Fruit fly (Drosophila melanogaster) whole organism, embryonic: ENCODE measurements around the gene CG9626.
A peak's percentile ranks its signal among the peaks of the same experiment; 100 is the strongest.

ENCODE experiments used
- Ada2b ChIP-seq: fragments of 200-800 bp; sonication (Bioruptor generic); IDR thresholded peaks from 2 replicates; pipeline ENCODE4 v1.3.6; 2022; ENCODE audit warnings: missing biosample characterization, missing genetic modification characterization
- BEAF-32 ChIP-seq: fragments of 200-800 bp; sonication (Bioruptor generic); optimal IDR thresholded peaks from 3 replicates; lab custom pipeline; 2017; ENCODE audit warnings: missing biosample characterization, missing genetic modification characterization, mild to moderate bottlenecking, moderate library complexity, missing genetic modification reagents
- Bdp1 ChIP-seq: fragments of 200-800 bp; sonication (Bioruptor generic); optimal IDR thresholded peaks from 3 replicates; lab custom pipeline; 2016; ENCODE audit warnings: missing biosample characterization, missing genetic modification characterization
- Bgb ChIP-seq: fragments of 200-800 bp; sonication (Bioruptor generic); IDR thresholded peaks from 2 replicates; pipeline ENCODE4 v1.3.6; 2022; ENCODE audit warnings: missing biosample characterization, missing genetic modification characterization; ENCODE audit not compliant: partially characterized antibody
- CG10431 ChIP-seq: fragments of 200-800 bp; sonication (Bioruptor generic); optimal IDR thresholded peaks from 3 replicates; lab custom pipeline; 2018; ENCODE audit warnings: missing biosample characterization, mild to moderate bottlenecking, missing genetic modification characterization
- CG11560 ChIP-seq: fragments of 200-800 bp; sonication (Bioruptor generic); IDR thresholded peaks from 3 replicates; pipeline ENCODE4 v1.3.6; 2022; ENCODE audit warnings: missing biosample characterization, missing genetic modification characterization
- CG12071 ChIP-seq: fragments of 200-800 bp; sonication (Bioruptor generic); optimal IDR thresholded peaks from 3 replicates; lab custom pipeline; 2018; ENCODE audit warnings: missing biosample characterization, mild to moderate bottlenecking, missing genetic modification characterization
- CG12391 ChIP-seq: fragments of 200-800 bp; sonication (Bioruptor generic); optimal IDR thresholded peaks from 3 replicates; lab custom pipeline; 2018; ENCODE audit warnings: missing biosample characterization, mild to moderate bottlenecking, missing genetic modification characterization, moderate library complexity
- CG13296 ChIP-seq: fragments of 200-800 bp; sonication (Bioruptor generic); optimal IDR thresholded peaks from 3 replicates; lab custom pipeline; 2018; ENCODE audit warnings: missing biosample characterization, mild to moderate bottlenecking, missing genetic modification characterization
- CG13424 ChIP-seq: fragments of 200-800 bp; sonication (Bioruptor generic); optimal IDR thresholded peaks from 2 replicates; lab custom pipeline; 2019; ENCODE audit warnings: missing biosample characterization, mild to moderate bottlenecking, missing genetic modification characterization, moderate library complexity
- CG15011 ChIP-seq: fragments of 200-800 bp; sonication (Bioruptor generic); optimal IDR thresholded peaks from 3 replicates; lab custom pipeline; 2018; ENCODE audit warnings: missing biosample characterization, mild to moderate bottlenecking, missing genetic modification characterization
- CG15073 ChIP-seq: fragments of 200-800 bp; sonication (Bioruptor generic); optimal IDR thresholded peaks from 2 replicates; lab custom pipeline; 2016; ENCODE audit warnings: missing biosample characterization, missing genetic modification characterization
- CG16863 ChIP-seq: fragments of 200-800 bp; sonication (Bioruptor generic); optimal IDR thresholded peaks from 3 replicates; lab custom pipeline; 2016; ENCODE audit warnings: missing biosample characterization, missing genetic modification characterization
- CG17359 ChIP-seq: fragments of 200-800 bp; sonication (Bioruptor generic); optimal IDR thresholded peaks from 3 replicates; lab custom pipeline; 2018; ENCODE audit warnings: missing biosample characterization, mild to moderate bottlenecking, missing genetic modification characterization, moderate library complexity
- CG18599 ChIP-seq: fragments of 200-800 bp; sonication (Bioruptor generic); optimal IDR thresholded peaks from 3 replicates; lab custom pipeline; 2017; ENCODE audit warnings: missing biosample characterization, missing genetic modification characterization, mild to moderate bottlenecking, moderate library complexity, missing genetic modification reagents
- CG4730 ChIP-seq: fragments of 200-800 bp; sonication (Bioruptor generic); IDR thresholded peaks from 2 replicates; pipeline ENCODE4 v1.3.6; 2022; ENCODE audit warnings: missing biosample characterization, missing genetic modification characterization
- CG6689 ChIP-seq: fragments of 200-800 bp; sonication (Bioruptor generic); IDR thresholded peaks from 2 replicates; pipeline ENCODE4 v1.3.6; 2022; ENCODE audit warnings: missing biosample characterization, missing genetic modification characterization
- CG8478 ChIP-seq: fragments of >200 bp; optimal IDR thresholded peaks from 2 replicates; lab custom pipeline; 2018
- Dek ChIP-seq: fragments of 200-800 bp; sonication (Bioruptor generic); optimal IDR thresholded peaks from 3 replicates; lab custom pipeline; 2019; ENCODE audit warnings: missing biosample characterization, mild to moderate bottlenecking, missing genetic modification characterization, moderate library complexity
- E2f2 ChIP-seq: fragments of 200-800 bp; sonication (Bioruptor generic); IDR thresholded peaks from 2 replicates; pipeline ENCODE4 v1.3.6; 2022; ENCODE audit warnings: missing biosample characterization, missing genetic modification characterization
- Eip74EF ChIP-seq, 2 experiments: fragments of 200-800 bp in 1 of 2; fragments of >200 bp in 1 of 2; sonication (Bioruptor generic) in 1 of 2; optimal IDR thresholded peaks; 2 replicates each; lab custom pipeline; 2017 to 2019; ENCODE audit warnings: missing biosample characterization in 2 of 2, missing genetic modification characterization in 2 of 2, mild to moderate bottlenecking in 1 of 2, moderate library complexity in 1 of 2
- Gsc ChIP-seq: fragments of 200-800 bp; sonication (Bioruptor generic); IDR thresholded peaks from 2 replicates; pipeline ENCODE4 v1.3.6; 2022; ENCODE audit warnings: missing biosample characterization, missing genetic modification characterization
- H15 ChIP-seq: fragments of 200-800 bp; sonication (Bioruptor generic); IDR thresholded peaks from 3 replicates; pipeline ENCODE4 v1.3.6; 2022; ENCODE audit warnings: missing biosample characterization, missing genetic modification characterization
- HHEX ChIP-seq: fragments of 200-800 bp; sonication (Bioruptor generic); optimal IDR thresholded peaks from 3 replicates; lab custom pipeline; 2017; ENCODE audit warnings: missing biosample characterization, mild to moderate bottlenecking, missing genetic modification characterization, missing genetic modification reagents
- Hr39 ChIP-seq: fragments of >200 bp; optimal IDR thresholded peaks from 2 replicates; lab custom pipeline; 2017
- Opbp ChIP-seq: fragments of 200-800 bp; sonication (Bioruptor generic); IDR thresholded peaks from 3 replicates; pipeline ENCODE4 v1.3.6; 2022; ENCODE audit warnings: missing biosample characterization, missing genetic modification characterization; ENCODE audit not compliant: partially characterized antibody
- Optix ChIP-seq: fragments of 200-800 bp; sonication (Bioruptor generic); IDR thresholded peaks from 3 replicates; pipeline ENCODE4 v1.3.6; 2022; ENCODE audit warnings: missing biosample characterization, missing genetic modification characterization
- Poxn ChIP-seq: fragments of 200-800 bp; sonication (Bioruptor generic); IDR thresholded peaks from 2 replicates; pipeline ENCODE4 v1.3.6; 2022; ENCODE audit warnings: missing biosample characterization, missing genetic modification characterization
- Ptx1 ChIP-seq: fragments of 200-800 bp; sonication (Bioruptor generic); IDR thresholded peaks from 2 replicates; pipeline ENCODE4 v1.3.6; 2022; ENCODE audit warnings: missing biosample characterization, missing genetic modification characterization
- Taf1 ChIP-seq: fragments of 200-800 bp; sonication (Bioruptor generic); IDR thresholded peaks from 2 replicates; pipeline ENCODE4 v1.3.6; 2022; ENCODE audit warnings: missing biosample characterization, missing genetic modification characterization
- Xbp1 ChIP-seq: fragments of 200-800 bp; sonication (Bioruptor generic); optimal IDR thresholded peaks from 3 replicates; lab custom pipeline; 2016; ENCODE audit warnings: missing biosample characterization, mild to moderate bottlenecking, missing genetic modification characterization
- abd-A ChIP-seq: fragments of 200-800 bp; sonication (Bioruptor generic); optimal IDR thresholded peaks from 3 replicates; lab custom pipeline; 2019; ENCODE audit warnings: missing biosample characterization, mild to moderate bottlenecking, missing genetic modification characterization, moderate library complexity
- bbx ChIP-seq: fragments of 200-800 bp; sonication (Bioruptor generic); IDR thresholded peaks from 2 replicates; pipeline ENCODE4 v1.3.6; 2022; ENCODE audit warnings: missing biosample characterization, missing genetic modification characterization; ENCODE audit not compliant: partially characterized antibody
- br ChIP-seq: fragments of >200 bp; optimal IDR thresholded peaks from 2 replicates; lab custom pipeline; 2017
- crol ChIP-seq: fragments of 200-800 bp; sonication (Bioruptor generic); IDR thresholded peaks from 2 replicates; pipeline ENCODE4 v1.3.6; 2022; ENCODE audit warnings: missing biosample characterization, missing genetic modification characterization
- disco-r ChIP-seq: fragments of 200-800 bp; sonication (Bioruptor generic); optimal IDR thresholded peaks from 2 replicates; lab custom pipeline; 2016; ENCODE audit warnings: missing biosample characterization, missing genetic modification characterization
- fd96Cb ChIP-seq: fragments of 200-800 bp; sonication (Bioruptor generic); optimal IDR thresholded peaks from 2 replicates; lab custom pipeline; 2018; ENCODE audit warnings: missing biosample characterization, mild to moderate bottlenecking, missing genetic modification characterization, moderate library complexity
- fru ChIP-seq: fragments of >200 bp; optimal IDR thresholded peaks from 2 replicates; lab custom pipeline; 2017
- gro ChIP-seq: fragments of 200-800 bp; sonication (Bioruptor generic); optimal IDR thresholded peaks from 2 replicates; lab custom pipeline; 2016; ENCODE audit warnings: missing biosample characterization, missing genetic modification characterization
- hkb ChIP-seq, 2 experiments: fragments of 200-800 bp in 1 of 2; fragments of >200 bp in 1 of 2; sonication (Bioruptor generic) in 1 of 2; IDR thresholded peaks in 1 of 2; optimal IDR thresholded peaks in 1 of 2; 2 replicates each; pipeline versions ENCODE4 v1.3.6 to Lab custom; 2017 to 2022; ENCODE audit warnings: missing biosample characterization in 1 of 2, missing genetic modification characterization in 1 of 2
- jigr1 ChIP-seq: fragments of 200-800 bp; sonication (Bioruptor generic); IDR thresholded peaks from 3 replicates; pipeline ENCODE4 v1.3.6; 2022; ENCODE audit warnings: missing biosample characterization, missing genetic modification characterization
- knrl ChIP-seq: fragments of 200-800 bp; sonication (Bioruptor generic); IDR thresholded peaks from 3 replicates; pipeline ENCODE4 v1.3.6; 2022; ENCODE audit warnings: missing biosample characterization, missing genetic modification characterization; ENCODE audit not compliant: partially characterized antibody
- odd ChIP-seq: fragments of 200-800 bp; sonication (Bioruptor generic); optimal IDR thresholded peaks from 2 replicates; lab custom pipeline; 2017; ENCODE audit warnings: missing biosample characterization, mild to moderate bottlenecking, missing genetic modification characterization
- phol ChIP-seq: fragments of 200-800 bp; sonication (Bioruptor generic); optimal IDR thresholded peaks from 3 replicates; lab custom pipeline; 2018; ENCODE audit warnings: missing biosample characterization, mild to moderate bottlenecking, missing genetic modification characterization, moderate library complexity
- prd ChIP-seq, 3 experiments: fragments of >200 bp in 2 of 3; fragments of 200-800 bp in 1 of 3; sonication (Bioruptor generic) in 1 of 3; optimal IDR thresholded peaks in 2 of 3; IDR thresholded peaks in 1 of 3; 2 replicates in 2 of 3; 3 replicates in 1 of 3; pipeline versions ENCODE4 v1.3.6 to Lab custom; 2017 to 2022; ENCODE audit warnings: missing biosample characterization in 1 of 3, missing genetic modification characterization in 1 of 3
- salm ChIP-seq: fragments of 200-800 bp; sonication (Bioruptor generic); optimal IDR thresholded peaks from 2 replicates; lab custom pipeline; 2018; ENCODE audit warnings: missing biosample characterization, mild to moderate bottlenecking, missing genetic modification characterization
- trem ChIP-seq: fragments of 200-800 bp; optimal IDR thresholded peaks from 3 replicates; lab custom pipeline; 2019; ENCODE audit warnings: missing biosample characterization, mild to moderate bottlenecking, missing genetic modification characterization, moderate library complexity
- tup ChIP-seq: fragments of 200-800 bp; sonication (Bioruptor generic); optimal IDR thresholded peaks from 2 replicates; lab custom pipeline; 2016; ENCODE audit warnings: missing biosample characterization, mild to moderate bottlenecking, missing genetic modification characterization, moderate library complexity
- vvl ChIP-seq: fragments of 200-800 bp; sonication (Bioruptor generic); IDR thresholded peaks from 2 replicates; pipeline ENCODE4 v1.3.6; 2022; ENCODE audit warnings: missing biosample characterization, missing genetic modification characterization
- zen2 ChIP-seq: fragments of 200-800 bp; sonication (Bioruptor generic); IDR thresholded peaks from 3 replicates; pipeline ENCODE4 v1.3.6; 2022; ENCODE audit warnings: missing biosample characterization, missing genetic modification characterization; ENCODE audit not compliant: partially characterized antibody

Gene CG9626

dm6 chr3R:8349449-8350115, 48.8 kb upstream of the CG9626 start, which contains the start of gene Atg13 (continued):
- TF ChIP-seq Opbp (GFP tag; lab: Robert Waterston, UW) (peak; percentile 85), BEAF-32 (GFP tag; lab: Kevin White, UChicago) (peak; percentile 92), CG4730 (GFP tag; lab: Robert Waterston, UW) (no peak), abd-A (tag; lab: Kevin White, UChicago) (no peak), Taf1 (GFP tag; lab: Robert Waterston, UW) (no peak), fru (no peak), vvl (GFP tag; lab: Robert Waterston, UW) (no peak), CG15073 (GFP tag; lab: Kevin White, UChicago) (no peak), CG18599 (GFP tag; lab: Kevin White, UChicago) (no peak), salm (tag; lab: Kevin White, UChicago) (no peak), Ptx1 (GFP tag; lab: Robert Waterston, UW) (peak; percentile 34; the same call in 1 of the 2 replicates), knrl (peak; percentile 73), hkb (optimal IDR thresholded peaks at IDR 0.05; lab: Kevin White, UChicago) (peak; percentile 62), hkb (GFP tag; IDR thresholded peaks at IDR 0.05; lab: Robert Waterston, UW) (0 out of 2 replicates have a peak, but pooled peaks have one; percentile 11), CG13296 (GFP tag; lab: Kevin White, UChicago) (no peak), CG12391 (tag; lab: Kevin White, UChicago) (peak; percentile 52), Dek (tag; lab: Kevin White, UChicago) (no peak), gro (GFP tag; lab: Kevin White, UChicago) (no peak), br (lab: Kevin White, UChicago) (no peak), Gsc (no peak), fd96Cb (no peak), Bgb (GFP tag; lab: Robert Waterston, UW) (peak; percentile 81), bbx (GFP tag; lab: Robert Waterston, UW) (peak; percentile 89), CG15011 (GFP tag; lab: Kevin White, UChicago) (no peak), Optix (GFP tag; lab: Robert Waterston, UW) (no peak), Poxn (GFP tag; lab: Robert Waterston, UW) (no peak), CG13424 (peak; percentile 19), H15 (GFP tag; lab: Robert Waterston, UW) (no peak), E2f2 (GFP tag; lab: Robert Waterston, UW) (no peak; the same call in 1 of the 2 replicates), CG12071 (no peak), disco-r (no peak), CG6689 (GFP tag; lab: Robert Waterston, UW) (no peak), jigr1 (no peak), zen2 (GFP tag; lab: Robert Waterston, UW) (no peak), Ada2b (GFP tag; lab: Robert Waterston, UW) (no peak), odd (GFP tag; lab: Kevin White, UChicago) (no peak), tup (no peak), CG11560 (no peak), trem (tag; lab: Kevin White, UChicago) (peak; percentile 9), HHEX (GFP tag; lab: Kevin White, UChicago) (no peak), CG16863 (GFP tag; lab: Kevin White, UChicago) (no peak), CG8478 (lab: Kevin White, UChicago) (no peak), phol (tag; lab: Kevin White, UChicago) (peak; percentile 54), Bdp1 (no peak), Hr39 (no peak), CG17359 (tag; lab: Kevin White, UChicago) (no peak), Xbp1 (GFP tag; lab: Kevin White, UChicago) (peak; percentile 72), crol (GFP tag; lab: Robert Waterston, UW) (no peak), CG10431 (GFP tag; lab: Kevin White, UChicago) (no peak), Eip74EF (GFP tag; optimal IDR thresholded peaks at IDR 0.05; lab: Kevin White, UChicago) (peak; percentile 49 to 64), prd (optimal IDR thresholded peaks at IDR 0.05; lab: Kevin White, UChicago) (no peak), prd (GFP tag; IDR thresholded peaks at IDR 0.05; lab: Robert Waterston, UW) (peak; percentile 45; the same call in 2 of the 3 replicates)
